Fruit fly (Drosophila melanogaster): ENCODE results near the gene bdl.

- TF ChIP-seq CG7786 (GFP tag; optimal IDR thresholded peaks at IDR 0.05) (peak; percentile 61), Mad (GFP tag; optimal IDR thresholded peaks at IDR 0.05) (peak; percentile 48), CG12391 (tag; optimal IDR thresholded peaks at IDR 0.05) (peak; percentile 76), Dll (GFP tag; IDR thresholded peaks at IDR 0.05; ENCODE audit: partially characterized antibody) (no peak), CG17186 (GFP tag; optimal IDR thresholded peaks at IDR 0.05) (no peak), sc (optimal IDR thresholded peaks at IDR 0.05) (no peak), sc (GFP tag; optimal IDR thresholded peaks at IDR 0.05) (peak; percentile 66), CG5245 (GFP tag; optimal IDR thresholded peaks at IDR 0.05) (peak; percentile 81), pzg (GFP tag; optimal IDR thresholded peaks at IDR 0.05) (no peak), Atf6 (GFP tag; IDR thresholded peaks at IDR 0.05) (peak; percentile 88), CG13894 (tag; optimal IDR thresholded peaks at IDR 0.05) (peak; percentile 59), ftz-f1 (GFP tag; optimal IDR thresholded peaks at IDR 0.05) (no peak), CG1792 (GFP tag; optimal IDR thresholded peaks at IDR 0.05) (peak; percentile 82)
Observed at dm6 chr2L:4332962-4333757, 8.8 kb downstream of the bdl start.

All from whole organism, embryonic.